Worm (Caenorhabditis elegans) whole organism, L2 larva: Measurements from ENCODE around the gene lin-5.
A peak's percentile ranks its signal among the peaks of the same experiment; 100 is the strongest.

Experiments
- ama-1 ChIP-seq: fragments of 150-350 bp; optimal IDR thresholded peaks from 2 replicates; lab custom pipeline; 2018; ENCODE audit warnings: inconsistent platforms
- elt-1 ChIP-seq: fragments of 150-350 bp; optimal IDR thresholded peaks from 2 replicates; lab custom pipeline; 2014; ENCODE audit warnings: missing biosample characterization, missing genetic modification characterization
- lin-13 ChIP-seq: fragments of 150-350 bp; optimal IDR thresholded peaks from 2 replicates; lab custom pipeline; 2014; ENCODE audit warnings: missing biosample characterization, missing genetic modification reagents, missing genetic modification characterization
- nhr-10 ChIP-seq: sonication (generic microtip); optimal IDR thresholded peaks from 2 replicates; lab custom pipeline; 2017; ENCODE audit warnings: missing biosample characterization, missing genetic modification characterization
- nhr-237 ChIP-seq: fragments of 150-350 bp; optimal IDR thresholded peaks from 2 replicates; lab custom pipeline; 2014; ENCODE audit warnings: missing biosample characterization, missing genetic modification characterization
- snpc-4 ChIP-seq: fragments of 150-350 bp; optimal IDR thresholded peaks from 2 replicates; lab custom pipeline; 2014; ENCODE audit warnings: missing biosample characterization, missing genetic modification characterization

- TF ChIP-seq ama-1 = peak; percentile 60
- TF ChIP-seq lin-13 (GFP tag; lab: Kevin White, UChicago) = peak; percentile 32
- TF ChIP-seq snpc-4 (tag; lab: Kevin White, UChicago) = peak; percentile 22
- TF ChIP-seq nhr-237 (tag; lab: Kevin White, UChicago) = no peak
- no peak for TF ChIP-seq nhr-10 (tag; lab: Kevin White, UChicago)
- no peak for TF ChIP-seq elt-1 (tag; lab: Kevin White, UChicago)
Measured at ce11 chrII:7891869-7892615, 31.7 kb downstream of the lin-5 start.
